Fruit fly (Drosophila melanogaster) ovary, adult (tissue): Measurements from ENCODE around the gene CG9135.
A peak's percentile ranks its signal among the peaks of the same experiment; 100 is the strongest.

Experiments used
- CG17801 ChIP-seq: fragments of 200-800 bp; optimal IDR thresholded peaks from 2 replicates; lab custom pipeline; 2019; ENCODE audit warnings: missing biosample characterization, mild to moderate bottlenecking, missing genetic modification characterization, moderate library complexity; ENCODE audit not compliant: partially characterized antibody

Gene CG9135

dm6 chr2L:6089604-6090198, 39.1 kb downstream of the CG9135 start:
- no peak for TF ChIP-seq CG17801 (GFP tag; lab: Kevin White, UChicago)

dm6 chr2L:6090365-6090764, 39.8 kb downstream of the CG9135 start:
- no peak for TF ChIP-seq CG17801 (GFP tag; lab: Kevin White, UChicago)

DNA sequence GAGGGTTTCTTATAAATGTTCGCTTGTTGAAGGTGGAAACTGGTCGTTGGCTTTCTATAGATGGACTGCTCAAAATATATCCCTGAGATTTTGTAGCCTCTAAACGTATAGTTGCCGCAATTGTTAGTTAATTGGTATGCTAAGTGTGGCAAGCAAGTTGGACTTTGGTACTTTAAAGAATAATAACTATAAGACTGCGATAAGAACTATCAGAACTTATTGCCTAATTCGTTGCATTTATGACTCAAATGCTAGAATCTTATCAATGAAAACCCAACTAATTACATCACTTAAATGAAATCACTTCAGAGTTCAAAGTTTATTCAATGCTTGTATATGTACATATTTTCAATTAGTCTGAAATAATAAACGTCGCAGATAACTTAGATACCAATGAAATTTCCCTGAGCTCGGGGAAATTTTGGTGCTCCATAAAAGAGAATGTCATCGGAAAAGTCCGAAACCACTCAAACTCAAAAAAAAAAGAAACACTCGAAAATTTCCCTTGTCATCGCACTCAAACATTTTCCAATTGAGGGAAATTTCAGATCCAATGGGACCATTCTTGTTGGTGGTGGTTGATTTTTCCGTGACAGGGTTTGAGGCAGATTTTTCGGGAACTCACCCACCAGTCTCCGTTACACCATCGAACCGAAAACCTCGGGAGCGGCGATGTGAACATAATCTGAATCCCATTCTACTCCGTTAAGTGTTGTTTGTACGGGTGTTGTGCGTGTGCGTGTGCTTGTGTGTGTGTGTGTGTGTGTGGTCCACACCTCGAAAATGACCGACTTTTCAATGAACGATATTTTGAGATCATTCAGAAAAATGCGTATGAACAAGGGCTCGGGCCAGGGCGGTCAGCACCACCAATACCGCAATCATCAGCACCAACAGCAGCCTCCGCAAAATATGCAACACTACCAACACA, 40.5 kb downstream of the CG9135 start, which contains the start of gene CG45075:
Gene CG45075 (plus strand): TSS at position 627 of the 931 bp plus-strand sequence.
- TF ChIP-seq CG17801 (GFP tag; lab: Kevin White, UChicago), result no peak

- no peak for TF ChIP-seq CG17801 (GFP tag; lab: Kevin White, UChicago)
Measured at dm6 chr2L:6092300-6092699, 41.7 kb downstream of the CG9135 start.

- TF ChIP-seq CG17801 (GFP tag; lab: Kevin White, UChicago), result peak; percentile 30
Measured at dm6 chr2L:6098479-6099269, 48.1 kb downstream of the CG9135 start, which contains the start of gene CG9175. Gene CG9175, minus strand, starts transcription at chr2L:6098966.

DNA sequence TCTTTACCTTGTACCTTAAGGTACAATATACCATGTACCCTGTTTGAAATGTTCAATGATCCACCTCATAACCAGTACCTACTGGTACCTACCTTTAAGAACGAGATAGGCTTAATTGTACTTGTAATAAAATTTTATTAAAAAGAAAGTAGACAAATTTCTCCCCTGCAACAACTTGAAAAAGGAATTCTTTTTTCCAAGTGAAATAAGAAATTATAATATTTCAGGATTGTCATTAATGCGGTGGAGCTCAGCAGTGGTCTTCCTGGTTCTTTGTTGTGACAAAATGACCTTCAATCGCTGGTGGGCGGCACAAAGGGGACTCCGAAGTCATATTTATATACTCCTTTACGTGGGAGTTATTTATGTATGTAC, 48.7 kb downstream of the CG9135 start:
- no peak for TF ChIP-seq CG17801 (GFP tag; lab: Kevin White, UChicago)

dm6 chr2L:6100202-6100689, 49.6 kb downstream of the CG9135 start, which contains the start of gene stai:
Gene stai, plus strand, starts transcription at chr2L:6100377.
- peak; percentile 59 for TF ChIP-seq CG17801 (GFP tag; lab: Kevin White, UChicago)
